Worm (Caenorhabditis elegans) whole organism, L4/young adult: ENCODE measurements around the gene bus-5.

ENCODE experiments used
- W03F9.2 ChIP-seq: fragments of 150-350 bp; optimal IDR thresholded peaks from 2 replicates; lab custom pipeline; 2014; ENCODE audit warnings: missing biosample characterization, missing genetic modification characterization
- him-1 ChIP-seq: sonication (generic microtip); optimal IDR thresholded peaks from 2 replicates; lab custom pipeline; 2016; ENCODE audit warnings: missing genotype, missing genetic modification reagents, missing genetic modification characterization, missing compliant biosample characterization

ce11 chrX:2114171-2114570, 1.3 kb upstream of the bus-5 start:
- no peak for TF ChIP-seq W03F9.2 (tag; lab: Kevin White, UChicago)
- TF ChIP-seq him-1 (tag; lab: Kevin White, UChicago) = no peak
